Fruit fly (Drosophila melanogaster) whole organism, adult: ENCODE results near the gene Max.

Source experiments
- CG11617 ChIP-seq: fragments of 200-800 bp; sonication (Bioruptor generic); optimal IDR thresholded peaks from 2 replicates; lab custom pipeline; 2017; ENCODE audit warnings: mild to moderate bottlenecking, missing biosample characterization, missing genetic modification reagents, missing genetic modification characterization
- CG1620 ChIP-seq: fragments of 200-800 bp; sonication (Bioruptor generic); optimal IDR thresholded peaks from 2 replicates; lab custom pipeline; 2016; ENCODE audit warnings: missing biosample characterization, missing genetic modification characterization
- CG33017 ChIP-seq: fragments of 200-800 bp; sonication (Bioruptor generic); optimal IDR thresholded peaks from 2 replicates; lab custom pipeline; 2018; ENCODE audit warnings: missing biosample characterization, mild to moderate bottlenecking, missing genetic modification characterization, moderate library complexity
- CG5204 ChIP-seq: fragments of 200-800 bp; sonication (Bioruptor generic); optimal IDR thresholded peaks from 2 replicates; lab custom pipeline; 2016; ENCODE audit warnings: missing biosample characterization, missing genetic modification characterization
- CG7101 ChIP-seq: fragments of 200-800 bp; sonication (Bioruptor generic); optimal IDR thresholded peaks from 2 replicates; lab custom pipeline; 2018; ENCODE audit warnings: missing biosample characterization, mild to moderate bottlenecking, missing genetic modification characterization, moderate library complexity
- Clk ChIP-seq: fragments of 200-800 bp; sonication (Bioruptor generic); optimal IDR thresholded peaks from 2 replicates; lab custom pipeline; 2017; ENCODE audit warnings: missing biosample characterization, missing genetic modification characterization
- Crg-1 ChIP-seq: fragments of 200-800 bp; sonication (Bioruptor generic); optimal IDR thresholded peaks from 2 replicates; lab custom pipeline; 2016; ENCODE audit warnings: missing biosample characterization, missing genetic modification characterization
- Hr96 ChIP-seq: fragments of 200-800 bp; sonication (Bioruptor generic); optimal IDR thresholded peaks from 2 replicates; lab custom pipeline; 2016; ENCODE audit warnings: missing biosample characterization, missing genetic modification characterization
- Mnt ChIP-seq: fragments of 200-800 bp; sonication (Bioruptor generic); optimal IDR thresholded peaks from 2 replicates; lab custom pipeline; 2016; ENCODE audit warnings: missing biosample characterization, mild to moderate bottlenecking, missing genetic modification characterization
- cic ChIP-seq: fragments of 200-800 bp; sonication (Bioruptor generic); optimal IDR thresholded peaks from 2 replicates; lab custom pipeline; 2017; ENCODE audit warnings: missing biosample characterization, mild to moderate bottlenecking, missing genetic modification characterization, moderate library complexity
- kay ChIP-seq: fragments of 200-800 bp; sonication (Bioruptor generic); peaks from one replicate; lab custom pipeline; 2016; ENCODE audit warnings: missing biosample characterization, missing genetic modification characterization, borderline replicate concordance
- ovo ChIP-seq: fragments of 200-800 bp; sonication (Bioruptor generic); optimal IDR thresholded peaks from 2 replicates; lab custom pipeline; 2016; ENCODE audit warnings: missing biosample characterization, missing genetic modification characterization
- tj ChIP-seq: fragments of 200-800 bp; sonication (Bioruptor generic); optimal IDR thresholded peaks from 3 replicates; lab custom pipeline; 2017; ENCODE audit warnings: missing biosample characterization, mild to moderate bottlenecking, missing genetic modification characterization, moderate library complexity
- toe ChIP-seq: fragments of 200-800 bp; sonication (Bioruptor generic); optimal IDR thresholded peaks from 2 replicates; lab custom pipeline; 2016; ENCODE audit warnings: missing biosample characterization, missing genetic modification characterization

- TF ChIP-seq ovo: no peak
- TF ChIP-seq CG7101 (tag; lab: Kevin White, UChicago): no peak
- TF ChIP-seq Crg-1: no peak
- TF ChIP-seq toe: no peak
- no peak for TF ChIP-seq kay (GFP tag; lab: Kevin White, UChicago)
- TF ChIP-seq Clk: no peak
- no peak for TF ChIP-seq cic (GFP tag; lab: Kevin White, UChicago)
- TF ChIP-seq CG33017 (tag; lab: Kevin White, UChicago): no peak
- no peak for TF ChIP-seq Hr96 (GFP tag; lab: Kevin White, UChicago)
- TF ChIP-seq CG5204 (GFP tag; lab: Kevin White, UChicago): no peak
- no peak for TF ChIP-seq tj (GFP tag; lab: Kevin White, UChicago)
- TF ChIP-seq CG11617 (GFP tag; lab: Kevin White, UChicago): no peak
- TF ChIP-seq CG1620 (GFP tag; lab: Kevin White, UChicago): no peak
- TF ChIP-seq Mnt: no peak
Observed at dm6 chr3L:19280700-19281099, 16.7 kb upstream of the Max start, which contains the start of gene CG14089.
